Worm (Caenorhabditis elegans) whole organism, midembryonic: Measurements from ENCODE around the gene nhr-135.

Experiments used
- T22C8.4 ChIP-seq: fragments of 200-800 bp; sonication (Bioruptor generic); IDR thresholded peaks from 2 replicates; pipeline ENCODE4 v1.3.6; 2022; ENCODE audit warnings: missing genetic modification characterization, missing compliant biosample characterization
- cog-1 ChIP-seq: sonication (generic microtip); optimal IDR thresholded peaks from 2 replicates; lab custom pipeline; 2016; ENCODE audit warnings: missing genetic modification characterization, missing compliant biosample characterization
- flt-1 ChIP-seq: fragments of 200-800 bp; sonication (Bioruptor generic); IDR thresholded peaks from 2 replicates; pipeline ENCODE4 v1.3.6; 2022; ENCODE audit warnings: missing genetic modification characterization, missing compliant biosample characterization
- klf-2 ChIP-seq: fragments of 200-800 bp; sonication (Bioruptor generic); conservative IDR thresholded peaks from 2 replicates; pipeline ENCODE4 v1.3.6; 2022; ENCODE audit warnings: missing genetic modification reagents, missing genetic modification characterization, missing compliant biosample characterization
- med-1 ChIP-seq: sonication (generic microtip); optimal IDR thresholded peaks from 2 replicates; lab custom pipeline; 2017; ENCODE audit warnings: missing genetic modification characterization, mild to moderate bottlenecking, missing compliant biosample characterization, antibody characterized with exemption, missing genetic modification reagents; ENCODE audit not compliant: insufficient read depth
- ref-1 ChIP-seq: fragments of 200-800 bp; sonication (Bioruptor generic); conservative IDR thresholded peaks from 2 replicates; pipeline ENCODE4 v1.3.6; 2022; ENCODE audit warnings: missing genetic modification reagents, missing genetic modification characterization, missing compliant biosample characterization
- tab-1 ChIP-seq: fragments of 200-800 bp; sonication (Bioruptor generic); IDR thresholded peaks from 2 replicates; pipeline ENCODE4 v1.3.6; 2022; ENCODE audit warnings: missing genetic modification characterization, missing compliant biosample characterization
- ztf-23 ChIP-seq: fragments of 200-800 bp; sonication (Bioruptor generic); IDR thresholded peaks from 2 replicates; pipeline ENCODE4 v1.3.6; 2022; ENCODE audit warnings: missing genetic modification reagents, missing genetic modification characterization, missing compliant biosample characterization
- ztf-29 ChIP-seq: fragments of 200-800 bp; sonication (Bioruptor generic); IDR thresholded peaks from 2 replicates; pipeline ENCODE4 v1.3.6; 2022; ENCODE audit warnings: missing genetic modification reagents, missing genetic modification characterization, missing compliant biosample characterization

ce11 chrV:7130974-7131373 lies 37.4 kb upstream of the nhr-135 start, which contains the start of gene srx-36:
- TF ChIP-seq flt-1, result no peak
- no peak for TF ChIP-seq ztf-23 (GFP tag; lab: Robert Waterston, UW)
- TF ChIP-seq klf-2 (GFP tag; lab: Robert Waterston, UW), result no peak
- TF ChIP-seq T22C8.4, result no peak
- TF ChIP-seq med-1, result no peak
- no peak for TF ChIP-seq ztf-29 (GFP tag; lab: Robert Waterston, UW)
- TF ChIP-seq cog-1 (tag; lab: Kevin White, UChicago), result no peak
- no peak for TF ChIP-seq ref-1
- no peak for TF ChIP-seq tab-1 (GFP tag; lab: Robert Waterston, UW)
